Fruit fly (Drosophila melanogaster) whole organism, adult: ENCODE measurements around the gene CG10254.

ENCODE experiments used
- CG11617 ChIP-seq: fragments of 200-800 bp; sonication (Bioruptor generic); optimal IDR thresholded peaks from 2 replicates; lab custom pipeline; 2017; ENCODE audit warnings: mild to moderate bottlenecking, missing biosample characterization, missing genetic modification reagents, missing genetic modification characterization
- CG12768 ChIP-seq: fragments of 200-800 bp; sonication (Bioruptor generic); optimal IDR thresholded peaks from 2 replicates; lab custom pipeline; 2017; ENCODE audit warnings: missing biosample characterization, missing genetic modification characterization, mild to moderate bottlenecking, moderate library complexity, missing genetic modification reagents
- CG33017 ChIP-seq: fragments of 200-800 bp; sonication (Bioruptor generic); optimal IDR thresholded peaks from 2 replicates; lab custom pipeline; 2018; ENCODE audit warnings: missing biosample characterization, mild to moderate bottlenecking, missing genetic modification characterization, moderate library complexity
- CG5204 ChIP-seq: fragments of 200-800 bp; sonication (Bioruptor generic); optimal IDR thresholded peaks from 2 replicates; lab custom pipeline; 2016; ENCODE audit warnings: missing biosample characterization, missing genetic modification characterization
- CG7045 ChIP-seq: fragments of 200-800 bp; sonication (Bioruptor generic); optimal IDR thresholded peaks from 2 replicates; lab custom pipeline; 2017; ENCODE audit warnings: missing biosample characterization, mild to moderate bottlenecking, missing genetic modification characterization
- Crg-1 ChIP-seq: fragments of 200-800 bp; sonication (Bioruptor generic); optimal IDR thresholded peaks from 2 replicates; lab custom pipeline; 2016; ENCODE audit warnings: missing biosample characterization, missing genetic modification characterization
- Hr96 ChIP-seq: fragments of 200-800 bp; sonication (Bioruptor generic); optimal IDR thresholded peaks from 2 replicates; lab custom pipeline; 2016; ENCODE audit warnings: missing biosample characterization, missing genetic modification characterization
- Mnt ChIP-seq: fragments of 200-800 bp; sonication (Bioruptor generic); optimal IDR thresholded peaks from 2 replicates; lab custom pipeline; 2016; ENCODE audit warnings: missing biosample characterization, mild to moderate bottlenecking, missing genetic modification characterization
- bab1 ChIP-seq: fragments of 200-800 bp; sonication (Bioruptor generic); optimal IDR thresholded peaks from 3 replicates; lab custom pipeline; 2019; ENCODE audit warnings: missing biosample characterization, mild to moderate bottlenecking, missing genetic modification characterization, moderate library complexity
- cic ChIP-seq: fragments of 200-800 bp; sonication (Bioruptor generic); optimal IDR thresholded peaks from 2 replicates; lab custom pipeline; 2017; ENCODE audit warnings: missing biosample characterization, mild to moderate bottlenecking, missing genetic modification characterization, moderate library complexity
- cnc ChIP-seq, 2 experiments: fragments of >200 bp; optimal IDR thresholded peaks; 2 replicates each; lab custom pipeline; 2017
- kay ChIP-seq: fragments of 200-800 bp; sonication (Bioruptor generic); peaks from one replicate; lab custom pipeline; 2016; ENCODE audit warnings: missing biosample characterization, missing genetic modification characterization, borderline replicate concordance
- toe ChIP-seq: fragments of 200-800 bp; sonication (Bioruptor generic); optimal IDR thresholded peaks from 2 replicates; lab custom pipeline; 2016; ENCODE audit warnings: missing biosample characterization, missing genetic modification characterization

DNA sequence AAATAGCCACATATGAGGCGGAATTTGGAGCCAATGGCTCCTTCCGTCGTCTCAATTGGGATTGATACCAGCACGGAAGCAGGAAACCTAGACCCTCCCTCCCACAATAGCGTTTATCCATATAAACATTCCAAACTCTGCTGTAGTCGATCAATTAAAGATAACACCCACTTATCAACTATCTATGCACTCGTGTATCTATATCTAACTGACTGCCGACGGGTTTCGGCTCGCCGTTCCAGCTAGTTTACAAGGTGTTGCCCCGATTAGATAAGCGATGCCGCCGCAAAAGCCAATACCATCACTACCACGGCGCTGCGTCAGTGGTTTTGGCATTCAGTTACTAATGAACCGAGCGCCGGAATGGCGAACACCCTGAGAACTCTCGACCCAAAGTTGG, 16.4 kb upstream of the CG10254 start, which contains the start of gene CG10300:
- no peak for TF ChIP-seq Hr96 (GFP tag; lab: Kevin White, UChicago)
- no peak for TF ChIP-seq kay
- TF ChIP-seq CG33017 (tag; lab: Kevin White, UChicago): no peak
- TF ChIP-seq bab1: no peak
- no peak for TF ChIP-seq cnc (optimal IDR thresholded peaks at IDR 0.05; lab: Kevin White, UChicago)
- no peak for TF ChIP-seq Crg-1
- no peak for TF ChIP-seq CG11617 (GFP tag; lab: Kevin White, UChicago)
- TF ChIP-seq Mnt (GFP tag; lab: Kevin White, UChicago): no peak
- no peak for TF ChIP-seq toe (GFP tag; lab: Kevin White, UChicago)
- TF ChIP-seq CG5204 (GFP tag; lab: Kevin White, UChicago): no peak
- TF ChIP-seq CG7045 (GFP tag; lab: Kevin White, UChicago): no peak
- peak; percentile 53 for TF ChIP-seq cic (GFP tag; lab: Kevin White, UChicago)
- peak; percentile 7 for TF ChIP-seq CG12768 (GFP tag; lab: Kevin White, UChicago)
